Worm (Caenorhabditis elegans) whole organism, L2 larva: ENCODE data around the gene F37A4.1.
A peak's percentile ranks its signal among the peaks of the same experiment; 100 is the strongest.

Experiments
- C34F6.9 ChIP-seq: fragments of 150-350 bp; optimal IDR thresholded peaks from 2 replicates; lab custom pipeline; 2014; ENCODE audit warnings: missing biosample characterization, missing genetic modification characterization
- F13H6.1 ChIP-seq: sonication (generic microtip); optimal IDR thresholded peaks from 2 replicates; lab custom pipeline; 2016; ENCODE audit warnings: missing genetic modification characterization, missing compliant biosample characterization
- R02D3.7 ChIP-seq: fragments of 150-350 bp; optimal IDR thresholded peaks from 2 replicates; lab custom pipeline; 2014; ENCODE audit warnings: missing biosample characterization, missing genetic modification characterization
- Y55F3AM.14 ChIP-seq: fragments of 200-800 bp; sonication (Bioruptor generic); optimal IDR thresholded peaks from 2 replicates; lab custom pipeline; 2018; ENCODE audit warnings: mild to moderate bottlenecking, missing genetic modification characterization, missing compliant biosample characterization
- ZK546.5 ChIP-seq: sonication (generic microtip); optimal IDR thresholded peaks from 2 replicates; lab custom pipeline; 2017; ENCODE audit warnings: missing biosample characterization, missing genetic modification characterization
- alr-1 ChIP-seq: fragments of 150-350 bp; optimal IDR thresholded peaks from 2 replicates; lab custom pipeline; 2014; ENCODE audit warnings: missing biosample characterization, missing genetic modification characterization
- aly-2 ChIP-seq: fragments of 150-350 bp; optimal IDR thresholded peaks from 2 replicates; lab custom pipeline; 2014; ENCODE audit warnings: missing biosample characterization, missing genetic modification characterization
- ama-1 ChIP-seq: fragments of 150-350 bp; optimal IDR thresholded peaks from 2 replicates; lab custom pipeline; 2018; ENCODE audit warnings: inconsistent platforms
- blmp-1 ChIP-seq: sonication (generic microtip); optimal IDR thresholded peaks from 2 replicates; lab custom pipeline; 2017; ENCODE audit warnings: missing genetic modification characterization, mild to moderate bottlenecking, missing compliant biosample characterization, antibody characterized with exemption, moderate library complexity; ENCODE audit not compliant: insufficient read depth
- ceh-16 ChIP-seq: fragments of 150-350 bp; optimal IDR thresholded peaks from 2 replicates; lab custom pipeline; 2014; ENCODE audit warnings: missing biosample characterization, missing genetic modification characterization
- ceh-82 ChIP-seq: fragments of 150-350 bp; optimal IDR thresholded peaks from 2 replicates; lab custom pipeline; 2014; ENCODE audit warnings: missing biosample characterization, missing genetic modification characterization
- crh-2 ChIP-seq: sonication (generic microtip); optimal IDR thresholded peaks from 2 replicates; lab custom pipeline; 2017; ENCODE audit warnings: missing biosample characterization, missing genetic modification characterization
- dmd-4 ChIP-seq: sonication (generic microtip); optimal IDR thresholded peaks from 2 replicates; lab custom pipeline; 2017; ENCODE audit warnings: missing biosample characterization, missing genetic modification characterization
- egl-27 ChIP-seq: sonication (generic microtip); optimal IDR thresholded peaks from 3 replicates; lab custom pipeline; 2017; ENCODE audit warnings: missing biosample characterization, missing genetic modification reagents, missing genetic modification characterization
- elt-1 ChIP-seq: fragments of 150-350 bp; optimal IDR thresholded peaks from 2 replicates; lab custom pipeline; 2014; ENCODE audit warnings: missing biosample characterization, missing genetic modification characterization
- elt-3 ChIP-seq: sonication (generic microtip); optimal IDR thresholded peaks from 2 replicates; lab custom pipeline; 2017; ENCODE audit warnings: missing biosample characterization, missing genetic modification characterization
- fos-1 ChIP-seq: fragments of 150-350 bp; optimal IDR thresholded peaks from 2 replicates; lab custom pipeline; 2014; ENCODE audit warnings: missing biosample characterization, missing genetic modification characterization
- gmeb-1 ChIP-seq: fragments of 150-350 bp; optimal IDR thresholded peaks from 2 replicates; lab custom pipeline; 2014; ENCODE audit warnings: missing biosample characterization, missing genetic modification characterization
- lin-13 ChIP-seq: fragments of 150-350 bp; optimal IDR thresholded peaks from 2 replicates; lab custom pipeline; 2014; ENCODE audit warnings: missing biosample characterization, missing genetic modification reagents, missing genetic modification characterization
- lin-39 ChIP-seq: fragments of 150-350 bp; optimal IDR thresholded peaks from 2 replicates; lab custom pipeline; 2014; ENCODE audit warnings: missing biosample characterization, missing genetic modification reagents, missing genetic modification characterization
- lsy-2 ChIP-seq, 2 experiments: fragments of 150-350 bp in 1 of 2; sonication (generic microtip) in 1 of 2; optimal IDR thresholded peaks; 2 replicates each; lab custom pipeline; 2014 to 2017; ENCODE audit warnings: missing biosample characterization in 2 of 2, missing genetic modification characterization in 2 of 2
- mab-5 ChIP-seq: fragments of 150-350 bp; optimal IDR thresholded peaks from 2 replicates; lab custom pipeline; 2014; ENCODE audit warnings: missing biosample characterization, missing genetic modification characterization
- mdl-1 ChIP-seq, 2 experiments: fragments of 150-350 bp in 1 of 2; sonication (generic microtip) in 1 of 2; optimal IDR thresholded peaks; 2 replicates each; lab custom pipeline; 2017; ENCODE audit warnings: missing biosample characterization in 2 of 2, missing genetic modification characterization in 2 of 2
- nhr-10 ChIP-seq: sonication (generic microtip); optimal IDR thresholded peaks from 2 replicates; lab custom pipeline; 2017; ENCODE audit warnings: missing biosample characterization, missing genetic modification characterization
- nhr-11 ChIP-seq: fragments of 150-350 bp; optimal IDR thresholded peaks from 2 replicates; lab custom pipeline; 2014; ENCODE audit warnings: missing biosample characterization, missing genetic modification characterization
- nhr-12 ChIP-seq: fragments of 150-350 bp; optimal IDR thresholded peaks from 2 replicates; lab custom pipeline; 2014; ENCODE audit warnings: missing biosample characterization, missing genetic modification characterization
- nhr-129 ChIP-seq: fragments of 150-350 bp; optimal IDR thresholded peaks from 2 replicates; lab custom pipeline; 2014; ENCODE audit warnings: missing biosample characterization, missing genetic modification characterization
- nhr-21 ChIP-seq: fragments of 150-350 bp; optimal IDR thresholded peaks from 2 replicates; lab custom pipeline; 2014; ENCODE audit warnings: missing biosample characterization, missing genetic modification characterization
- nhr-23 ChIP-seq: fragments of 150-350 bp; optimal IDR thresholded peaks from 2 replicates; lab custom pipeline; 2014; ENCODE audit warnings: missing biosample characterization, missing genetic modification reagents, missing genetic modification characterization
- nhr-237 ChIP-seq: fragments of 150-350 bp; optimal IDR thresholded peaks from 2 replicates; lab custom pipeline; 2014; ENCODE audit warnings: missing biosample characterization, missing genetic modification characterization
- nhr-25 ChIP-seq: fragments of 150-350 bp; sonication (generic microtip); optimal IDR thresholded peaks from 3 replicates; lab custom pipeline; 2014; ENCODE audit warnings: missing biosample characterization, missing genetic modification characterization
- nhr-6 ChIP-seq: fragments of 150-350 bp; optimal IDR thresholded peaks from 2 replicates; lab custom pipeline; 2014; ENCODE audit warnings: missing biosample characterization, missing genetic modification characterization
- nhr-77 ChIP-seq: fragments of 150-350 bp; optimal IDR thresholded peaks from 2 replicates; lab custom pipeline; 2014; ENCODE audit warnings: missing biosample characterization, missing genetic modification characterization
- peb-1 ChIP-seq: fragments of 150-350 bp; optimal IDR thresholded peaks from 2 replicates; lab custom pipeline; 2014; ENCODE audit warnings: missing biosample characterization, missing genetic modification characterization
- skn-1 ChIP-seq: sonication (generic microtip); optimal IDR thresholded peaks from 2 replicates; lab custom pipeline; 2017; ENCODE audit warnings: missing biosample characterization, missing genetic modification characterization
- sma-3 ChIP-seq: sonication (generic microtip); optimal IDR thresholded peaks from 2 replicates; lab custom pipeline; 2016; ENCODE audit warnings: missing genetic modification reagents, missing genetic modification characterization, missing compliant biosample characterization
- sma-9 ChIP-seq, 2 experiments: fragments of 150-350 bp in 1 of 2; sonication (generic microtip) in 1 of 2; optimal IDR thresholded peaks; 2 replicates each; lab custom pipeline; 2014 to 2016; ENCODE audit warnings: missing genetic modification characterization in 2 of 2, mild to moderate bottlenecking in 1 of 2, missing biosample characterization in 1 of 2, missing compliant biosample characterization in 1 of 2, missing genetic modification reagents in 1 of 2, moderate library complexity in 1 of 2
- snpc-4 ChIP-seq: fragments of 150-350 bp; optimal IDR thresholded peaks from 2 replicates; lab custom pipeline; 2014; ENCODE audit warnings: missing biosample characterization, missing genetic modification characterization
- unc-39 ChIP-seq: fragments of 150-350 bp; optimal IDR thresholded peaks from 2 replicates; lab custom pipeline; 2014; ENCODE audit warnings: missing biosample characterization, missing genetic modification characterization
- unc-55 ChIP-seq: fragments of 150-350 bp; sonication (generic microtip); optimal IDR thresholded peaks from 3 replicates; lab custom pipeline; 2014; ENCODE audit warnings: missing biosample characterization, missing genetic modification reagents, missing genetic modification characterization
- unc-62 ChIP-seq: fragments of 150-350 bp; optimal IDR thresholded peaks from 2 replicates; lab custom pipeline; 2014; ENCODE audit warnings: missing biosample characterization, missing genetic modification reagents, missing genetic modification characterization
- ztf-1 ChIP-seq: fragments of 200-800 bp; sonication (Bioruptor generic); conservative IDR thresholded peaks from 2 replicates; pipeline ENCODE4 v1.3.6; 2022; ENCODE audit warnings: missing genetic modification characterization, missing compliant biosample characterization

The F37A4.1 gene

ce11 chrIII:6681790-6682189, 41.4 kb upstream of the F37A4.1 start:
- TF ChIP-seq F13H6.1 (tag; lab: Kevin White, UChicago) (no peak), ama-1 (no peak)

- TF ChIP-seq crh-2 (tag; lab: Kevin White, UChicago), result peak; percentile 21
- no peak for TF ChIP-seq elt-1 (tag; lab: Kevin White, UChicago)
- peak in 1 of 2 experiments; percentile 38 for TF ChIP-seq mdl-1 (tag; optimal IDR thresholded peaks at IDR 0.05; lab: Kevin White, UChicago)
- no peak for TF ChIP-seq nhr-10 (tag; lab: Kevin White, UChicago)
- TF ChIP-seq sma-9 (GFP tag; optimal IDR thresholded peaks at IDR 0.05; lab: Kevin White, UChicago), result peak; percentile 18
- TF ChIP-seq sma-9 (tag; optimal IDR thresholded peaks at IDR 0.05; lab: Kevin White, UChicago), result no peak
- TF ChIP-seq Y55F3AM.14 (GFP tag; lab: Kevin White, UChicago), result no peak
- no peak for TF ChIP-seq R02D3.7 (tag; lab: Kevin White, UChicago)
- TF ChIP-seq nhr-237 (tag; lab: Kevin White, UChicago), result no peak
- TF ChIP-seq C34F6.9 (tag; lab: Kevin White, UChicago), result peak; percentile 58
- no peak for TF ChIP-seq unc-55
- TF ChIP-seq fos-1 (tag; lab: Kevin White, UChicago), result no peak
- TF ChIP-seq snpc-4 (tag; lab: Kevin White, UChicago), result no peak
- TF ChIP-seq aly-2, result no peak
- no peak for TF ChIP-seq alr-1 (tag; lab: Kevin White, UChicago)
- no peak for TF ChIP-seq mab-5 (tag; lab: Kevin White, UChicago)
- no peak for TF ChIP-seq ztf-1
- TF ChIP-seq nhr-12, result no peak
- TF ChIP-seq unc-39 (tag; lab: Kevin White, UChicago), result no peak
- no peak for TF ChIP-seq gmeb-1 (tag; lab: Kevin White, UChicago)
- no peak for TF ChIP-seq egl-27
- TF ChIP-seq F13H6.1 (tag; lab: Kevin White, UChicago), result no peak
- no peak for TF ChIP-seq ama-1
- TF ChIP-seq nhr-129 (tag; lab: Kevin White, UChicago), result no peak
- TF ChIP-seq lsy-2 (tag; optimal IDR thresholded peaks at IDR 0.05; lab: Kevin White, UChicago), result peak in 1 of 2 experiments; percentile 45
- no peak for TF ChIP-seq ZK546.5 (tag; lab: Kevin White, UChicago)
- no peak for TF ChIP-seq lin-39
- TF ChIP-seq sma-3 (GFP tag; lab: Kevin White, UChicago), result no peak
- no peak for TF ChIP-seq ceh-16 (tag; lab: Kevin White, UChicago)
- TF ChIP-seq nhr-77 (tag; lab: Kevin White, UChicago), result no peak
- TF ChIP-seq skn-1 (tag; lab: Kevin White, UChicago), result no peak
Measured at ce11 chrIII:6690490-6690889, 32.7 kb upstream of the F37A4.1 start.

ce11 chrIII:6693285-6693684, 29.9 kb upstream of the F37A4.1 start:
- TF ChIP-seq nhr-77 (tag; lab: Kevin White, UChicago) (no peak), sma-9 (GFP tag; optimal IDR thresholded peaks at IDR 0.05; lab: Kevin White, UChicago) (peak; percentile 5), sma-9 (tag; optimal IDR thresholded peaks at IDR 0.05; lab: Kevin White, UChicago) (no peak), skn-1 (tag; lab: Kevin White, UChicago) (peak; percentile 24), nhr-6 (tag; lab: Kevin White, UChicago) (no peak), crh-2 (tag; lab: Kevin White, UChicago) (peak; percentile 11), R02D3.7 (tag; lab: Kevin White, UChicago) (no peak), fos-1 (tag; lab: Kevin White, UChicago) (peak; percentile 93), C34F6.9 (tag; lab: Kevin White, UChicago) (no peak)

ce11 chrIII:6695189-6695588, 28.0 kb upstream of the F37A4.1 start:
- TF ChIP-seq elt-1 (tag; lab: Kevin White, UChicago) (no peak), nhr-23 (tag; lab: Kevin White, UChicago) (no peak), blmp-1 (tag; lab: Kevin White, UChicago) (no peak), peb-1 (tag; lab: Kevin White, UChicago) (no peak), nhr-77 (tag; lab: Kevin White, UChicago) (no peak), mdl-1 (tag; optimal IDR thresholded peaks at IDR 0.05; lab: Kevin White, UChicago) (peak; percentile 10 to 36), nhr-237 (tag; lab: Kevin White, UChicago) (no peak), nhr-129 (tag; lab: Kevin White, UChicago) (peak; percentile 59), sma-3 (GFP tag; lab: Kevin White, UChicago) (no peak), C34F6.9 (tag; lab: Kevin White, UChicago) (peak; percentile 77), ceh-82 (no peak), ztf-1 (no peak), nhr-25 (tag; lab: Kevin White, UChicago) (no peak), nhr-11 (no peak), F13H6.1 (tag; lab: Kevin White, UChicago) (peak; percentile 21), lsy-2 (tag; optimal IDR thresholded peaks at IDR 0.05; lab: Kevin White, UChicago) (peak in 1 of 2 experiments; percentile 55), mab-5 (tag; lab: Kevin White, UChicago) (peak; percentile 15), elt-3 (no peak), ceh-16 (tag; lab: Kevin White, UChicago) (no peak), aly-2 (no peak), dmd-4 (no peak), lin-39 (no peak), snpc-4 (tag; lab: Kevin White, UChicago) (peak; percentile 25), unc-39 (tag; lab: Kevin White, UChicago) (no peak), alr-1 (tag; lab: Kevin White, UChicago) (no peak), nhr-6 (tag; lab: Kevin White, UChicago) (peak; percentile 4), nhr-12 (no peak), unc-62 (GFP tag; lab: Kevin White, UChicago) (no peak), unc-55 (peak; percentile 75), skn-1 (tag; lab: Kevin White, UChicago) (no peak), nhr-21 (tag; lab: Kevin White, UChicago) (no peak), lin-13 (GFP tag; lab: Kevin White, UChicago) (peak; percentile 46), crh-2 (tag; lab: Kevin White, UChicago) (peak; percentile 50), R02D3.7 (tag; lab: Kevin White, UChicago) (no peak), ZK546.5 (tag; lab: Kevin White, UChicago) (no peak), fos-1 (tag; lab: Kevin White, UChicago) (peak; percentile 25)
